Fruit fly (Drosophila melanogaster): ENCODE measurements around the gene Gapdh2.

Gapdh2 gene

dm6 chrX:15891606-15892345 lies 23.8 kb downstream of the Gapdh2 start, which contains the start of gene shi (continued):
- TF ChIP-seq twi (tag; optimal IDR thresholded peaks at IDR 0.05): no peak
- TF ChIP-seq CG1792 (GFP tag; optimal IDR thresholded peaks at IDR 0.05): no peak
- TF ChIP-seq usp (GFP tag; optimal IDR thresholded peaks at IDR 0.05): no peak
- TF ChIP-seq Dad (GFP tag; optimal IDR thresholded peaks at IDR 0.05): peak; percentile 14
- TF ChIP-seq cas (GFP tag; IDR thresholded peaks at IDR 0.05): no peak
- no peak for TF ChIP-seq Ada2b (GFP tag; IDR thresholded peaks at IDR 0.05)
- TF ChIP-seq BtbVII (GFP tag; optimal IDR thresholded peaks at IDR 0.05): no peak
- peak; percentile 96 for TF ChIP-seq Dref (GFP tag; IDR thresholded peaks at IDR 0.05)
- TF ChIP-seq seq (GFP tag; IDR thresholded peaks at IDR 0.05): no peak
- no peak for TF ChIP-seq ase (GFP tag; IDR thresholded peaks at IDR 0.05)
- TF ChIP-seq CG1529 (GFP tag; optimal IDR thresholded peaks at IDR 0.05): no peak
- TF ChIP-seq Usf (GFP tag; optimal IDR thresholded peaks at IDR 0.05): no peak
- peak; percentile 99 for TF ChIP-seq nerfin-2 (GFP tag; IDR thresholded peaks at IDR 0.05; ENCODE audit: partially characterized antibody)
- peak; percentile 89 for TF ChIP-seq stwl (tag; optimal IDR thresholded peaks at IDR 0.05)
- TF ChIP-seq CG33557 (GFP tag; optimal IDR thresholded peaks at IDR 0.05): no peak
- TF ChIP-seq ash1 (GFP tag; optimal IDR thresholded peaks at IDR 0.05): no peak
- TF ChIP-seq Pdp1 (GFP tag; optimal IDR thresholded peaks at IDR 0.05): peak in 1 of 2 experiments; percentile 8
- no peak for TF ChIP-seq gt (GFP tag; IDR thresholded peaks at IDR 0.05)
- TF ChIP-seq Hsf (GFP tag; optimal IDR thresholded peaks at IDR 0.05): no peak
- TF ChIP-seq sug (tag; optimal IDR thresholded peaks at IDR 0.05): peak; percentile 46
- no peak for TF ChIP-seq Xbp1 (GFP tag; optimal IDR thresholded peaks at IDR 0.05)
- TF ChIP-seq schlank (tag; optimal IDR thresholded peaks at IDR 0.05): no peak
- no peak for TF ChIP-seq CG43689 (GFP tag; IDR thresholded peaks at IDR 0.05)
- TF ChIP-seq Opbp (GFP tag; IDR thresholded peaks at IDR 0.05; ENCODE audit: partially characterized antibody): peak; percentile 98
- no peak for TF ChIP-seq CG8388 (GFP tag; optimal IDR thresholded peaks at IDR 0.05)
- no peak for TF ChIP-seq vfl (GFP tag; optimal IDR thresholded peaks at IDR 0.05)
- TF ChIP-seq h (optimal IDR thresholded peaks at IDR 0.05): no peak
- no peak; the same call in 1 of the 2 replicates for TF ChIP-seq Rfx (GFP tag; IDR thresholded peaks at IDR 0.05)
- TF ChIP-seq br (optimal IDR thresholded peaks at IDR 0.05): no peak
- no peak for TF ChIP-seq CG10959 (GFP tag; IDR thresholded peaks at IDR 0.05)
- TF ChIP-seq HmgD (GFP tag; optimal IDR thresholded peaks at IDR 0.05): peak; percentile 43
- peak in 1 of 2 experiments; percentile 53 for TF ChIP-seq Hr51 (GFP tag; optimal IDR thresholded peaks at IDR 0.05)
- no peak for TF ChIP-seq CG6683 (GFP tag; optimal IDR thresholded peaks at IDR 0.05)
- no peak for TF ChIP-seq CG15269 (tag; optimal IDR thresholded peaks at IDR 0.05)
- no peak for TF ChIP-seq bowl (GFP tag; IDR thresholded peaks at IDR 0.05)
- TF ChIP-seq Neu2 (GFP tag; optimal IDR thresholded peaks at IDR 0.05; ENCODE audit: borderline replicate concordance): no peak
- TF ChIP-seq CG11398 (GFP tag; optimal IDR thresholded peaks at IDR 0.05): no peak
- TF ChIP-seq CG16863 (GFP tag; optimal IDR thresholded peaks at IDR 0.05): no peak
- peak; percentile 15 for TF ChIP-seq lab (GFP tag; optimal IDR thresholded peaks at IDR 0.05)
- no peak for TF ChIP-seq CG32767 (GFP tag; IDR thresholded peaks at IDR 0.05)
- no peak for TF ChIP-seq CG12236 (GFP tag; optimal IDR thresholded peaks at IDR 0.05)
- no peak for TF ChIP-seq CG14667 (GFP tag; IDR thresholded peaks at IDR 0.05)
- peak; percentile 33 for TF ChIP-seq pho (GFP tag; optimal IDR thresholded peaks at IDR 0.05)
- peak; percentile 9 for TF ChIP-seq CG3995 (GFP tag; optimal IDR thresholded peaks at IDR 0.05)
- no peak for TF ChIP-seq CG6813 (GFP tag; optimal IDR thresholded peaks at IDR 0.05)
- no peak for TF ChIP-seq CG15696 (tag; optimal IDR thresholded peaks at IDR 0.05)
- TF ChIP-seq CG17612 (GFP tag; IDR thresholded peaks at IDR 0.05): no peak
- TF ChIP-seq Kr (GFP tag; optimal IDR thresholded peaks at IDR 0.05): no peak
- TF ChIP-seq toy (GFP tag; IDR thresholded peaks at IDR 0.05): no peak
- no peak for TF ChIP-seq CG18764 (GFP tag; optimal IDR thresholded peaks at IDR 0.05)
- TF ChIP-seq trem (tag; optimal IDR thresholded peaks at IDR 0.05): peak; percentile 65
